Worm (Caenorhabditis elegans) whole organism, L1 larva: ENCODE results near the gene cpna-1.
A peak's percentile ranks its signal among the peaks of the same experiment; 100 is the strongest.

Experiments
- alr-1 ChIP-seq: fragments of 200-800 bp; sonication (Bioruptor generic); optimal IDR thresholded peaks from 2 replicates; lab custom pipeline; 2018; ENCODE audit warnings: borderline replicate concordance, mild to moderate bottlenecking, missing genetic modification characterization, missing compliant biosample characterization
- aly-2 ChIP-seq: fragments of 150-350 bp; optimal IDR thresholded peaks from 2 replicates; lab custom pipeline; 2014; ENCODE audit warnings: missing biosample characterization, missing genetic modification characterization
- ces-1 ChIP-seq: fragments of 150-350 bp; optimal IDR thresholded peaks from 2 replicates; lab custom pipeline; 2014; ENCODE audit warnings: missing biosample characterization, missing genetic modification reagents, missing genetic modification characterization
- dpl-1 ChIP-seq, 3 experiments: fragments of 150-350 bp in 2 of 3; sonication (generic microtip) in 1 of 3; optimal IDR thresholded peaks; 2 replicates each; lab custom pipeline; 2014 to 2017; ENCODE audit warnings: missing biosample characterization in 3 of 3, missing genetic modification characterization in 3 of 3, missing genetic modification reagents in 3 of 3
- efl-1 ChIP-seq, 4 experiments: fragments of 150-350 bp; optimal IDR thresholded peaks in 3 of 4; peaks in 1 of 4; 1 replicate in 1 of 4; 2 replicates in 3 of 4; lab custom pipeline; 2014; ENCODE audit warnings: missing biosample characterization in 2 of 4, missing genetic modification characterization in 2 of 4, missing genetic modification reagents in 2 of 4
- egl-13 ChIP-seq: sonication (generic microtip); optimal IDR thresholded peaks from 2 replicates; lab custom pipeline; 2016; ENCODE audit warnings: missing genotype, missing genetic modification reagents, missing genetic modification characterization, missing compliant biosample characterization
- egl-27 ChIP-seq, 2 experiments: fragments of 150-350 bp in 1 of 2; sonication (generic microtip); optimal IDR thresholded peaks; 3 replicates each; lab custom pipeline; 2017 to 2018; ENCODE audit warnings: missing biosample characterization in 2 of 2, missing genetic modification characterization in 2 of 2, missing genetic modification reagents in 2 of 2
- elt-2 ChIP-seq: sonication (generic microtip); optimal IDR thresholded peaks from 2 replicates; lab custom pipeline; 2016; ENCODE audit warnings: missing genetic modification characterization, mild to moderate bottlenecking, inconsistent platforms, missing compliant biosample characterization, missing genetic modification reagents
- fkh-8 ChIP-seq: sonication (generic microtip); optimal IDR thresholded peaks from 2 replicates; lab custom pipeline; 2016; ENCODE audit warnings: mild to moderate bottlenecking, missing genetic modification characterization, missing compliant biosample characterization
- grh-1 ChIP-seq: fragments of 200-800 bp; sonication (Bioruptor generic); IDR thresholded peaks from 2 replicates; pipeline ENCODE4 v1.3.6; 2022; ENCODE audit warnings: missing genetic modification reagents, missing genetic modification characterization, missing compliant biosample characterization
- hlh-17 ChIP-seq: fragments of 200-800 bp; sonication (Bioruptor generic); optimal IDR thresholded peaks from 2 replicates; lab custom pipeline; 2018; ENCODE audit warnings: missing genetic modification characterization, mild to moderate bottlenecking, missing compliant biosample characterization, moderate library complexity, borderline replicate concordance
- hlh-4 ChIP-seq: sonication (generic microtip); optimal IDR thresholded peaks from 2 replicates; lab custom pipeline; 2016; ENCODE audit warnings: mild to moderate bottlenecking, missing genetic modification characterization, missing compliant biosample characterization
- hpl-2 ChIP-seq: fragments of 150-350 bp; optimal IDR thresholded peaks from 2 replicates; lab custom pipeline; 2014; ENCODE audit warnings: missing biosample characterization, missing genetic modification reagents, missing genetic modification characterization
- isw-1 ChIP-seq: fragments of 200-800 bp; sonication (Bioruptor generic); IDR thresholded peaks from 2 replicates; pipeline ENCODE4 v1.3.6; 2022; ENCODE audit warnings: missing genetic modification characterization, missing compliant biosample characterization
- lin-15B ChIP-seq: fragments of 150-350 bp; sonication (generic microtip); optimal IDR thresholded peaks from 3 replicates; lab custom pipeline; 2014; ENCODE audit warnings: missing biosample characterization, missing genetic modification characterization
- lin-35 ChIP-seq, 2 experiments: fragments of 150-350 bp; optimal IDR thresholded peaks; 2 replicates each; lab custom pipeline; 2014; ENCODE audit warnings: missing biosample characterization in 2 of 2, missing genetic modification characterization in 2 of 2, missing genetic modification reagents in 2 of 2
- nhr-11 ChIP-seq: fragments of 150-350 bp; optimal IDR thresholded peaks from 2 replicates; lab custom pipeline; 2014; ENCODE audit warnings: missing biosample characterization, missing genetic modification characterization
- nhr-19 ChIP-seq: fragments of 200-800 bp; sonication (Bioruptor generic); conservative IDR thresholded peaks from 2 replicates; pipeline ENCODE4 v1.3.6; 2022; ENCODE audit warnings: missing genetic modification characterization, missing compliant biosample characterization
- nhr-20 ChIP-seq: sonication (generic microtip); optimal IDR thresholded peaks from 2 replicates; lab custom pipeline; 2016; ENCODE audit warnings: mild to moderate bottlenecking, missing genetic modification characterization, missing compliant biosample characterization
- nhr-237 ChIP-seq: fragments of 150-350 bp; optimal IDR thresholded peaks from 2 replicates; lab custom pipeline; 2014; ENCODE audit warnings: missing biosample characterization, missing genetic modification characterization
- nhr-28 ChIP-seq: fragments of 150-350 bp; optimal IDR thresholded peaks from 2 replicates; lab custom pipeline; 2014; ENCODE audit warnings: missing biosample characterization, missing genetic modification characterization
- nhr-71 ChIP-seq: sonication (generic microtip); optimal IDR thresholded peaks from 2 replicates; lab custom pipeline; 2016; ENCODE audit warnings: mild to moderate bottlenecking, missing genetic modification characterization, moderate library complexity, missing compliant biosample characterization
- nhr-85 ChIP-seq: sonication (generic microtip); peaks from one replicate; lab custom pipeline; 2016; ENCODE audit warnings: missing genetic modification characterization, inconsistent platforms, missing compliant biosample characterization
- nhr-90 ChIP-seq: sonication (generic microtip); optimal IDR thresholded peaks from 2 replicates; lab custom pipeline; 2016; ENCODE audit warnings: mild to moderate bottlenecking, missing genetic modification characterization, missing compliant biosample characterization; ENCODE audit not compliant: poor library complexity
- pag-3 ChIP-seq: sonication (generic microtip); optimal IDR thresholded peaks from 2 replicates; lab custom pipeline; 2017; ENCODE audit warnings: missing genetic modification characterization, mild to moderate bottlenecking, missing compliant biosample characterization, antibody characterized with exemption, borderline replicate concordance; ENCODE audit not compliant: insufficient read depth
- rnt-1 ChIP-seq: sonication (generic microtip); optimal IDR thresholded peaks from 2 replicates; lab custom pipeline; 2016; ENCODE audit warnings: mild to moderate bottlenecking, missing genetic modification characterization, moderate library complexity, missing compliant biosample characterization
- snpc-4 ChIP-seq: fragments of 150-350 bp; optimal IDR thresholded peaks from 2 replicates; lab custom pipeline; 2014; ENCODE audit warnings: missing biosample characterization, missing genetic modification characterization
- sox-4 ChIP-seq: sonication (generic microtip); optimal IDR thresholded peaks from 2 replicates; lab custom pipeline; 2016; ENCODE audit warnings: missing genetic modification characterization, missing compliant biosample characterization
- swsn-7 ChIP-seq: sonication (generic microtip); optimal IDR thresholded peaks from 2 replicates; lab custom pipeline; 2016; ENCODE audit warnings: missing genetic modification characterization, missing compliant biosample characterization
- unc-30 ChIP-seq: sonication (generic microtip); optimal IDR thresholded peaks from 2 replicates; lab custom pipeline; 2017; ENCODE audit warnings: missing biosample characterization, missing genetic modification characterization
- unc-62 ChIP-seq: fragments of 150-350 bp; optimal IDR thresholded peaks from 2 replicates; lab custom pipeline; 2014; ENCODE audit warnings: missing biosample characterization, missing genetic modification reagents, missing genetic modification characterization
- unc-98 ChIP-seq: fragments of 200-800 bp; sonication (Bioruptor generic); IDR thresholded peaks from 2 replicates; pipeline ENCODE4 v1.3.6; 2022; ENCODE audit warnings: missing genetic modification characterization, missing compliant biosample characterization
- xbp-1 ChIP-seq: sonication (generic microtip); optimal IDR thresholded peaks from 2 replicates; lab custom pipeline; 2016; ENCODE audit warnings: missing genetic modification characterization, missing compliant biosample characterization
- zip-4 ChIP-seq: fragments of 200-800 bp; sonication (Bioruptor generic); optimal IDR thresholded peaks from 2 replicates; lab custom pipeline; 2018; ENCODE audit warnings: mild to moderate bottlenecking, missing genetic modification characterization, moderate library complexity, missing compliant biosample characterization

The cpna-1 gene

DNA sequence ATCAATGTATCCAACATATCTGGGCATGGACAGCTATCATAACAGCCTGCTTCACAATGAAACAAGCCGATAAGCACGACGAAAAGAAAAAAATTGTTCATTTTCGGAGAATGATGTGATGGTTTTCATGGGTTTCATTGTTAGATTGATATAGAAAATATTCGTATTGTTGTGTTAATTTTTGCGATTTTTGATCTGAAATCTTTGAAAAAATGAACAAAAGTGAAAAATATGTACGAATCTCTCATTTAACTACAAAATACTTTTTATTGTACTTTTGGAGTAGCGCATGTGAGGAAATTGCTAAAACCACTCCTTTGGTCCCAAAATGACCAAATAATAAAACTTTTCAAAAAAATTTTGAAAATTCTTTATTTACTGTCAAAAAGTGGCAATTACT is 16.0 kb upstream of the cpna-1 start, which contains the start of gene R03H10.5:
R03H10.5 (minus strand) TSS at position 101 of the 400 bp plus-strand sequence.
- no peak for TF ChIP-seq xbp-1
- no peak for TF ChIP-seq isw-1
- TF ChIP-seq egl-27 (tag; optimal IDR thresholded peaks at IDR 0.05; lab: Kevin White, UChicago): no peak
- TF ChIP-seq hlh-17 (GFP tag; lab: Kevin White, UChicago): no peak
- TF ChIP-seq snpc-4: no peak
- TF ChIP-seq nhr-19 (GFP tag; lab: Robert Waterston, UW): no peak
- TF ChIP-seq nhr-11 (tag; lab: Kevin White, UChicago): no peak
- no peak for TF ChIP-seq unc-30 (tag; lab: Kevin White, UChicago)
- TF ChIP-seq lin-15B (tag; lab: Kevin White, UChicago): no peak
- no peak for TF ChIP-seq nhr-90 (tag; lab: Kevin White, UChicago)
- no peak for TF ChIP-seq pag-3 (tag; lab: Kevin White, UChicago)
- TF ChIP-seq nhr-71 (tag; lab: Kevin White, UChicago): no peak
- TF ChIP-seq rnt-1 (tag; lab: Kevin White, UChicago): no peak
- no peak for TF ChIP-seq grh-1
- TF ChIP-seq, all 84 proteins: peak for 0

- TF ChIP-seq dpl-1 (GFP tag; optimal IDR thresholded peaks at IDR 0.05; lab: Kevin White, UChicago) (no peak), nhr-237 (tag; lab: Kevin White, UChicago) (no peak), alr-1 (tag; lab: Kevin White, UChicago) (no peak), unc-98 (GFP tag; lab: Robert Waterston, UW) (no peak), swsn-7 (tag; lab: Kevin White, UChicago) (no peak), nhr-28 (tag; lab: Kevin White, UChicago) (no peak), pag-3 (tag; lab: Kevin White, UChicago) (no peak), nhr-71 (tag; lab: Kevin White, UChicago) (no peak), egl-13 (tag; lab: Kevin White, UChicago) (no peak), ces-1 (GFP tag; lab: Kevin White, UChicago) (no peak), lin-15B (tag; lab: Kevin White, UChicago) (no peak), nhr-20 (tag; lab: Kevin White, UChicago) (no peak), hpl-2 (no peak)
- TF ChIP-seq, all 84 proteins: peak for 0
These were observed 13.1 kb upstream of the cpna-1 start, which contains the start of gene R03H10.6 for ce11 chrII:4173398-4173797. R03H10.6 (minus strand) TSS chrII:4173498.

ce11 chrII:4173842-4174241 is 12.6 kb upstream of the cpna-1 start:
- TF ChIP-seq hlh-4 (tag; lab: Kevin White, UChicago) (no peak), aly-2 (no peak), zip-4 (GFP tag; lab: Kevin White, UChicago) (peak; percentile 50), nhr-85 (peak; percentile 51), fkh-8 (tag; lab: Kevin White, UChicago) (no peak), dpl-1 (GFP tag; optimal IDR thresholded peaks at IDR 0.05; lab: Kevin White, UChicago) (peak in 1 of 3 experiments; percentile 14), lin-35 (GFP tag; optimal IDR thresholded peaks at IDR 0.05; lab: Kevin White, UChicago) (peak in 1 of 2 experiments; percentile 13), efl-1 (optimal IDR thresholded peaks at IDR 0.05; lab: Kevin White, UChicago) (peak in 1 of 2 experiments; percentile 30), efl-1 (GFP tag; optimal IDR thresholded peaks at IDR 0.05 in 1 of 2; lab: Kevin White, UChicago) (peak in 1 of 2 experiments; percentile 55), unc-30 (tag; lab: Kevin White, UChicago) (no peak), sox-4 (no peak), unc-62 (GFP tag; lab: Kevin White, UChicago) (no peak)

- TF ChIP-seq nhr-85: peak; percentile 7
- no peak for TF ChIP-seq dpl-1 (GFP tag; optimal IDR thresholded peaks at IDR 0.05; lab: Kevin White, UChicago)
- TF ChIP-seq elt-2 (tag; lab: Kevin White, UChicago): peak; percentile 13
- TF ChIP-seq, all 84 proteins: peak for 2
These were observed 7.6 kb upstream of the cpna-1 start, which contains the start of gene R03H10.7 for ce11 chrII:4178838-4179237. R03H10.7 (minus strand) TSS chrII:4178938.
